Worm (Caenorhabditis elegans) whole organism, L4 larva: ENCODE data around the gene gtf-2H5.

Experiments
- D1046.2 ChIP-seq: fragments of 200-800 bp; sonication (Bioruptor generic); IDR thresholded peaks from 2 replicates; pipeline ENCODE4 v1.3.6; 2022; ENCODE audit warnings: missing genetic modification characterization, missing compliant biosample characterization
- F49E8.2 ChIP-seq: sonication (generic microtip); optimal IDR thresholded peaks from 2 replicates; lab custom pipeline; 2016; ENCODE audit warnings: missing compliant biosample characterization, mild to moderate bottlenecking, missing genetic modification characterization, borderline replicate concordance
- R02D3.7 ChIP-seq: fragments of 150-350 bp; sonication (generic microtip); optimal IDR thresholded peaks from 3 replicates; lab custom pipeline; 2014; ENCODE audit warnings: missing biosample characterization, missing genetic modification characterization
- T20F7.1 ChIP-seq: fragments of 200-800 bp; sonication (Bioruptor generic); optimal IDR thresholded peaks from 2 replicates; lab custom pipeline; 2018; ENCODE audit warnings: mild to moderate bottlenecking, missing genetic modification characterization, missing compliant biosample characterization
- T26A8.4 ChIP-seq: fragments of 200-800 bp; sonication (Bioruptor generic); IDR thresholded peaks from 2 replicates; pipeline ENCODE4 v1.3.6; 2022; ENCODE audit warnings: missing genetic modification characterization, missing compliant biosample characterization
- Y105C5A.15 ChIP-seq: fragments of 200-800 bp; sonication (Bioruptor generic); IDR thresholded peaks from 2 replicates; pipeline ENCODE4 v1.3.6; 2022; ENCODE audit warnings: missing genetic modification characterization, missing compliant biosample characterization
- Y48G9A.11 ChIP-seq: fragments of 200-800 bp; sonication (Bioruptor generic); IDR thresholded peaks from 2 replicates; pipeline ENCODE4 v1.3.6; 2022; ENCODE audit warnings: missing genetic modification reagents, missing genetic modification characterization, missing compliant biosample characterization
- Y75B8A.6 ChIP-seq: fragments of 200-800 bp; sonication (Bioruptor generic); IDR thresholded peaks from 2 replicates; pipeline ENCODE4 v1.3.6; 2022; ENCODE audit warnings: missing genetic modification reagents, missing genetic modification characterization, missing compliant biosample characterization
- ZK546.5 ChIP-seq, 2 experiments: sonication (generic microtip); optimal IDR thresholded peaks; 2 replicates each; lab custom pipeline; 2017; ENCODE audit warnings: missing biosample characterization in 2 of 2, missing genetic modification characterization in 2 of 2
- aha-1 ChIP-seq: fragments of 150-350 bp; peaks from one replicate; lab custom pipeline; 2014; ENCODE audit warnings: missing biosample characterization, missing genetic modification characterization
- aly-2 ChIP-seq: sonication (generic microtip); optimal IDR thresholded peaks from 2 replicates; lab custom pipeline; 2018; ENCODE audit warnings: missing biosample characterization, missing genetic modification characterization
- ama-1 ChIP-seq: fragments of 150-350 bp; optimal IDR thresholded peaks from 2 replicates; lab custom pipeline; 2014; ENCODE audit warnings: inconsistent platforms, mixed read lengths
- arid-1 ChIP-seq: fragments of 200-800 bp; sonication (Bioruptor generic); conservative IDR thresholded peaks from 2 replicates; pipeline ENCODE4 v1.3.6; 2022; ENCODE audit warnings: missing genetic modification reagents, missing genetic modification characterization, missing compliant biosample characterization
- attf-4 ChIP-seq: sonication (generic microtip); optimal IDR thresholded peaks from 3 replicates; lab custom pipeline; 2017; ENCODE audit warnings: missing biosample characterization, missing genetic modification characterization
- ceh-44 ChIP-seq: fragments of 200-800 bp; sonication (Bioruptor generic); IDR thresholded peaks from 2 replicates; pipeline ENCODE4 v1.3.6; 2022; ENCODE audit warnings: missing genetic modification reagents, missing genetic modification characterization, missing compliant biosample characterization
- ceh-62 ChIP-seq: sonication (generic microtip); optimal IDR thresholded peaks from 2 replicates; lab custom pipeline; 2017; ENCODE audit warnings: missing biosample characterization, missing genetic modification characterization
- ces-1 ChIP-seq: fragments of 150-350 bp; sonication (generic microtip); optimal IDR thresholded peaks from 4 replicates; lab custom pipeline; 2014; ENCODE audit warnings: missing biosample characterization, missing genetic modification reagents, missing genetic modification characterization
- ctbp-1 ChIP-seq: fragments of 200-800 bp; sonication (Bioruptor generic); IDR thresholded peaks from 2 replicates; pipeline ENCODE4 v1.3.6; 2022; ENCODE audit warnings: missing genetic modification reagents, missing genetic modification characterization, missing compliant biosample characterization
- daf-16 ChIP-seq, 3 experiments: sonication (generic microtip); optimal IDR thresholded peaks; 2 replicates each; lab custom pipeline; 2016 to 2017; ENCODE audit warnings: missing genetic modification characterization in 3 of 3, missing genetic modification reagents in 3 of 3, mild to moderate bottlenecking in 2 of 3, missing compliant biosample characterization in 2 of 3, missing biosample characterization in 1 of 3, moderate library complexity in 1 of 3
- daf-19 ChIP-seq: fragments of 200-800 bp; sonication (Bioruptor generic); conservative IDR thresholded peaks from 2 replicates; pipeline ENCODE4 v1.3.6; 2022; ENCODE audit warnings: missing genetic modification characterization, missing compliant biosample characterization
- daf-8 ChIP-seq: fragments of 200-800 bp; sonication (Bioruptor generic); IDR thresholded peaks from 2 replicates; pipeline ENCODE4 v1.3.6; 2022; ENCODE audit warnings: missing genetic modification characterization, missing compliant biosample characterization
- egl-27 ChIP-seq: sonication (generic microtip); optimal IDR thresholded peaks from 3 replicates; lab custom pipeline; 2017; ENCODE audit warnings: missing biosample characterization, missing genetic modification reagents, missing genetic modification characterization
- egl-43 ChIP-seq: fragments of 200-800 bp; sonication (Bioruptor generic); IDR thresholded peaks from 2 replicates; pipeline ENCODE4 v1.3.6; 2022; ENCODE audit warnings: missing genetic modification reagents, missing genetic modification characterization, missing compliant biosample characterization
- fkh-10 ChIP-seq: fragments of 150-350 bp; optimal IDR thresholded peaks from 2 replicates; lab custom pipeline; 2014; ENCODE audit warnings: missing biosample characterization, missing genetic modification reagents, missing genetic modification characterization
- hlh-11 ChIP-seq: fragments of 200-800 bp; sonication (Bioruptor generic); optimal IDR thresholded peaks from 2 replicates; lab custom pipeline; 2018; ENCODE audit warnings: mild to moderate bottlenecking, missing genetic modification characterization, missing compliant biosample characterization
- hlh-30 ChIP-seq: sonication (generic microtip); optimal IDR thresholded peaks from 2 replicates; lab custom pipeline; 2017; ENCODE audit warnings: antibody characterized with exemption, mild to moderate bottlenecking, missing genetic modification characterization, missing compliant biosample characterization; ENCODE audit not compliant: insufficient read depth
- lin-13 ChIP-seq: fragments of 150-350 bp; optimal IDR thresholded peaks from 2 replicates; lab custom pipeline; 2014; ENCODE audit warnings: missing biosample characterization, missing genetic modification reagents, missing genetic modification characterization
- lin-29 ChIP-seq: fragments of 200-800 bp; sonication (Bioruptor generic); IDR thresholded peaks from 2 replicates; pipeline ENCODE4 v1.3.6; 2022; ENCODE audit warnings: missing genetic modification reagents, missing genetic modification characterization, missing compliant biosample characterization
- lir-3 ChIP-seq: sonication (generic microtip); optimal IDR thresholded peaks from 2 replicates; lab custom pipeline; 2016; ENCODE audit warnings: mild to moderate bottlenecking, missing genetic modification characterization, missing compliant biosample characterization
- madf-9 ChIP-seq: fragments of 200-800 bp; sonication (Bioruptor generic); conservative IDR thresholded peaks from 2 replicates; pipeline ENCODE4 v1.3.6; 2022; ENCODE audit warnings: missing genetic modification reagents, missing genetic modification characterization, missing compliant biosample characterization
- mep-1 ChIP-seq: fragments of 150-350 bp; sonication (generic microtip); optimal IDR thresholded peaks from 3 replicates; lab custom pipeline; 2014; ENCODE audit warnings: missing biosample characterization, missing genetic modification characterization
- mxl-2 ChIP-seq: fragments of 200-800 bp; sonication (Bioruptor generic); conservative IDR thresholded peaks from 2 replicates; pipeline ENCODE4 v1.3.6; 2022; ENCODE audit warnings: missing genetic modification reagents, missing genetic modification characterization, missing compliant biosample characterization
- mxl-3 ChIP-seq: fragments of 200-800 bp; sonication (Bioruptor generic); optimal IDR thresholded peaks from 2 replicates; lab custom pipeline; 2018; ENCODE audit warnings: mild to moderate bottlenecking, missing genetic modification characterization, missing compliant biosample characterization
- nhr-10 ChIP-seq: fragments of 150-350 bp; optimal IDR thresholded peaks from 2 replicates; lab custom pipeline; 2014; ENCODE audit warnings: missing biosample characterization, missing genetic modification characterization
- nhr-11 ChIP-seq: fragments of 150-350 bp; optimal IDR thresholded peaks from 2 replicates; lab custom pipeline; 2014; ENCODE audit warnings: missing biosample characterization, missing genetic modification characterization
- nhr-48 ChIP-seq: sonication (generic microtip); optimal IDR thresholded peaks from 2 replicates; lab custom pipeline; 2016; ENCODE audit warnings: mild to moderate bottlenecking, missing genetic modification characterization, missing compliant biosample characterization
- pha-4 ChIP-seq, 2 experiments: fragments of 150-350 bp in 1 of 2; fragments of 200-800 bp in 1 of 2; sonication (Bioruptor generic) in 1 of 2; IDR thresholded peaks in 1 of 2; optimal IDR thresholded peaks in 1 of 2; 2 replicates each; pipeline versions ENCODE4 v1.3.6 to Lab custom; 2014 to 2022; ENCODE audit warnings: missing genetic modification characterization in 2 of 2, missing genetic modification reagents in 2 of 2, missing biosample characterization in 1 of 2, missing compliant biosample characterization in 1 of 2
- php-3 ChIP-seq: fragments of 200-800 bp; sonication (Bioruptor generic); IDR thresholded peaks from 2 replicates; pipeline ENCODE4 v1.3.6; 2022; ENCODE audit warnings: missing genetic modification reagents, missing genetic modification characterization, missing compliant biosample characterization
- saeg-2 ChIP-seq: fragments of 200-800 bp; sonication (Bioruptor generic); IDR thresholded peaks from 2 replicates; pipeline ENCODE4 v1.3.6; 2022; ENCODE audit warnings: missing genetic modification reagents, missing genetic modification characterization, missing compliant biosample characterization
- sdz-12 ChIP-seq: fragments of 200-800 bp; sonication (Bioruptor generic); optimal IDR thresholded peaks from 2 replicates; lab custom pipeline; 2018; ENCODE audit warnings: mild to moderate bottlenecking, missing genetic modification characterization, missing compliant biosample characterization
- skn-1 ChIP-seq: fragments of 150-350 bp; optimal IDR thresholded peaks from 2 replicates; lab custom pipeline; 2014; ENCODE audit warnings: missing biosample characterization, missing genetic modification characterization
- snpc-4 ChIP-seq: fragments of 150-350 bp; optimal IDR thresholded peaks from 2 replicates; lab custom pipeline; 2014; ENCODE audit warnings: missing biosample characterization, missing genetic modification characterization
- spr-1 ChIP-seq: sonication (generic microtip); optimal IDR thresholded peaks from 2 replicates; lab custom pipeline; 2016; ENCODE audit warnings: mild to moderate bottlenecking, missing genetic modification characterization, missing compliant biosample characterization
- tag-97 ChIP-seq: fragments of 200-800 bp; sonication (Bioruptor generic); IDR thresholded peaks from 2 replicates; pipeline ENCODE4 v1.3.6; 2022; ENCODE audit warnings: missing genetic modification characterization, missing compliant biosample characterization
- tra-1 ChIP-seq: fragments of 200-800 bp; sonication (Bioruptor generic); IDR thresholded peaks from 2 replicates; pipeline ENCODE4 v1.3.6; 2022; ENCODE audit warnings: missing genetic modification reagents, missing genetic modification characterization, missing compliant biosample characterization
- vab-7 ChIP-seq: fragments of 200-800 bp; sonication (Bioruptor generic); IDR thresholded peaks from 2 replicates; pipeline ENCODE4 v1.3.6; 2022; ENCODE audit warnings: missing genetic modification reagents, missing genetic modification characterization, missing compliant biosample characterization
- zag-1 ChIP-seq: fragments of 150-350 bp; optimal IDR thresholded peaks from 2 replicates; lab custom pipeline; 2014; ENCODE audit warnings: missing biosample characterization, missing genetic modification characterization
- zfp-2 ChIP-seq: sonication (generic microtip); optimal IDR thresholded peaks from 2 replicates; lab custom pipeline; 2016; ENCODE audit warnings: mild to moderate bottlenecking, missing genetic modification characterization, missing compliant biosample characterization
- zip-11 ChIP-seq: fragments of 200-800 bp; sonication (Bioruptor generic); IDR thresholded peaks from 2 replicates; pipeline ENCODE4 v1.3.6; 2022; ENCODE audit warnings: missing genetic modification characterization, missing compliant biosample characterization
- zip-2 ChIP-seq: fragments of 150-350 bp; optimal IDR thresholded peaks from 2 replicates; lab custom pipeline; 2014; ENCODE audit warnings: missing biosample characterization, missing genetic modification characterization
- ztf-11 ChIP-seq: fragments of 150-350 bp; optimal IDR thresholded peaks from 2 replicates; lab custom pipeline; 2014; ENCODE audit warnings: missing biosample characterization, missing genetic modification characterization

Gene gtf-2H5

DNA sequence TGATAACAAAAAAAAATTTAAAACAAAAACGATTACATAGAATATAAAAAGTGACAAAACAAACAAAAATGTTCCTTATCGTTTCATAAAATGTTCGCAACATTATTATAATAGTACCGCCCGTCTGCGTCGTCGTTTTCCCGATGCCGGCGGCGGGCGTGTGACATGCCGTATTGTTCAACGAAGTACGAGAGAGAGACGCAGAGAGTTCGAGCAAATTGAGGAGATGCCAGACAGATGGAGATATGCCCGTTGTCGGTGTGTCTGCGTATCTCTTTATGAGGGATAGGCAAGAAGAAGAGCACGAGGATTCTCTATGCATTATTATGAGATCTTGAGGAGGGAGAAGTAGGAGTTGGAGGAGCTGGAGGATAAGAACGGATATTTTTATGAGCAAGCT lies 46.4 kb upstream of the gtf-2H5 start (continued):
- TF ChIP-seq madf-9 (GFP tag; lab: Robert Waterston, UW) = peak; percentile 58; the same call in 1 of the 2 replicates
- TF ChIP-seq vab-7 (GFP tag; lab: Robert Waterston, UW) = no peak
- TF ChIP-seq Y105C5A.15 (GFP tag; lab: Robert Waterston, UW) = no peak
- no peak for TF ChIP-seq ceh-62 (tag; lab: Kevin White, UChicago)
- no peak for TF ChIP-seq zip-2 (tag; lab: Kevin White, UChicago)
- peak; percentile 93 for TF ChIP-seq php-3 (GFP tag; lab: Robert Waterston, UW)
- TF ChIP-seq zfp-2 (tag; lab: Kevin White, UChicago) = no peak
- no peak for TF ChIP-seq lir-3 (tag; lab: Kevin White, UChicago)
- no peak for TF ChIP-seq nhr-10 (tag; lab: Kevin White, UChicago)
- TF ChIP-seq daf-16 (GFP tag; optimal IDR thresholded peaks at IDR 0.05; lab: Kevin White, UChicago) = peak; percentile 38 to 55
- peak; percentile 95 for TF ChIP-seq daf-16 (tag; optimal IDR thresholded peaks at IDR 0.05; lab: Kevin White, UChicago)
- TF ChIP-seq daf-19 (GFP tag; lab: Robert Waterston, UW) = no peak
- TF ChIP-seq T20F7.1 (GFP tag; lab: Kevin White, UChicago) = no peak
- 0 out of 2 replicates have a peak, but pooled peaks have one; percentile 59 for TF ChIP-seq ctbp-1
- TF ChIP-seq F49E8.2 (tag; lab: Kevin White, UChicago) = no peak
- no peak for TF ChIP-seq ZK546.5 (tag; optimal IDR thresholded peaks at IDR 0.05; lab: Kevin White, UChicago)
- peak; percentile 94 for TF ChIP-seq mep-1 (tag; lab: Kevin White, UChicago)
- peak; percentile 83 for TF ChIP-seq nhr-48
- peak; percentile 77 for TF ChIP-seq tra-1 (GFP tag; lab: Robert Waterston, UW)
- TF ChIP-seq ceh-44 (GFP tag; lab: Robert Waterston, UW) = no peak
- peak; percentile 49; the same call in 1 of the 2 replicates for TF ChIP-seq arid-1 (GFP tag; lab: Robert Waterston, UW)
- TF ChIP-seq egl-27 (tag; lab: Kevin White, UChicago) = peak; percentile 26
- TF ChIP-seq lin-13 (GFP tag; lab: Kevin White, UChicago) = peak; percentile 73
- peak; percentile 66; the same call in 1 of the 2 replicates for TF ChIP-seq T26A8.4 (GFP tag; lab: Robert Waterston, UW)
- TF ChIP-seq pha-4 (GFP tag; IDR thresholded peaks at IDR 0.05; lab: Robert Waterston, UW) = peak; percentile 78
- TF ChIP-seq pha-4 (tag; optimal IDR thresholded peaks at IDR 0.05; lab: Kevin White, UChicago) = no peak
- no peak for TF ChIP-seq attf-4 (tag; lab: Kevin White, UChicago)
- TF ChIP-seq tag-97 = no peak
- TF ChIP-seq daf-8 = no peak
- TF ChIP-seq zip-11 (GFP tag; lab: Robert Waterston, UW) = no peak
- TF ChIP-seq spr-1 = peak; percentile 53
- no peak for TF ChIP-seq ama-1
- TF ChIP-seq Y75B8A.6 (GFP tag; lab: Robert Waterston, UW) = no peak
- no peak for TF ChIP-seq aly-2 (tag; lab: Kevin White, UChicago)
- TF ChIP-seq lin-29 (GFP tag; lab: Robert Waterston, UW) = no peak
- TF ChIP-seq mxl-3 (GFP tag; lab: Kevin White, UChicago) = peak; percentile 98
- no peak for TF ChIP-seq mxl-2 (GFP tag; lab: Robert Waterston, UW)
- TF ChIP-seq aha-1 (tag; lab: Kevin White, UChicago) = peak; percentile 99
- TF ChIP-seq hlh-11 (tag; lab: Kevin White, UChicago) = peak; percentile 99
- no peak for TF ChIP-seq snpc-4 (tag; lab: Kevin White, UChicago)
- no peak for TF ChIP-seq ces-1 (GFP tag; lab: Kevin White, UChicago)
- TF ChIP-seq R02D3.7 = no peak
- TF ChIP-seq Y48G9A.11 (GFP tag; lab: Robert Waterston, UW) = no peak
- TF ChIP-seq fkh-10 (GFP tag; lab: Kevin White, UChicago) = peak; percentile 25
- TF ChIP-seq hlh-30 (tag; lab: Kevin White, UChicago) = peak; percentile 98
- TF ChIP-seq sdz-12 = no peak
- no peak for TF ChIP-seq zag-1 (tag; lab: Kevin White, UChicago)
- TF ChIP-seq egl-43 (GFP tag; lab: Robert Waterston, UW) = peak; percentile 63; the same call in 1 of the 2 replicates
- TF ChIP-seq nhr-11 (tag; lab: Kevin White, UChicago) = peak; percentile 87
- no peak for TF ChIP-seq skn-1 (tag; lab: Kevin White, UChicago)
- no peak for TF ChIP-seq D1046.2 (GFP tag; lab: Robert Waterston, UW)
- TF ChIP-seq ztf-11 (tag; lab: Kevin White, UChicago) = no peak
- TF ChIP-seq saeg-2 (GFP tag; lab: Robert Waterston, UW) = 0 out of 2 replicates have a peak, but pooled peaks have one; percentile 31
